Worm (Caenorhabditis elegans) whole organism, mixed stage, embryonic: ENCODE measurements around the gene F44D12.16.

Experiments used
- elt-1 ChIP-seq: sonication (generic microtip); optimal IDR thresholded peaks from 2 replicates; lab custom pipeline; 2017; ENCODE audit warnings: missing genetic modification characterization, mild to moderate bottlenecking, missing compliant biosample characterization, antibody characterized with exemption, moderate library complexity, borderline replicate concordance; ENCODE audit not compliant: insufficient read depth
- elt-3 ChIP-seq: fragments of 150-350 bp; optimal IDR thresholded peaks from 2 replicates; lab custom pipeline; 2014; ENCODE audit warnings: missing biosample characterization, missing genetic modification characterization
- nhr-12 ChIP-seq: fragments of 150-350 bp; optimal IDR thresholded peaks from 2 replicates; lab custom pipeline; 2014; ENCODE audit warnings: missing biosample characterization, missing genetic modification characterization
- nhr-28 ChIP-seq: fragments of 150-350 bp; optimal IDR thresholded peaks from 2 replicates; lab custom pipeline; 2014; ENCODE audit warnings: missing biosample characterization, missing genetic modification characterization
- nhr-76 ChIP-seq: sonication (generic microtip); optimal IDR thresholded peaks from 2 replicates; lab custom pipeline; 2017; ENCODE audit warnings: missing biosample characterization, missing genetic modification characterization

ce11 chrIV:10046005-10046404 lies 17.1 kb downstream of the F44D12.16 start:
- TF ChIP-seq nhr-12 (tag; lab: Kevin White, UChicago) (no peak), elt-1 (tag; lab: Kevin White, UChicago) (no peak), elt-3 (tag; lab: Kevin White, UChicago) (no peak), nhr-76 (no peak), nhr-28 (no peak)
